Worm (Caenorhabditis elegans) whole organism, midembryonic: ENCODE data around the gene nhr-179.

Experiments used
- T22C8.4 ChIP-seq: fragments of 200-800 bp; sonication (Bioruptor generic); IDR thresholded peaks from 2 replicates; pipeline ENCODE4 v1.3.6; 2022; ENCODE audit warnings: missing genetic modification characterization, missing compliant biosample characterization
- med-1 ChIP-seq: sonication (generic microtip); optimal IDR thresholded peaks from 2 replicates; lab custom pipeline; 2017; ENCODE audit warnings: missing genetic modification characterization, mild to moderate bottlenecking, missing compliant biosample characterization, antibody characterized with exemption, missing genetic modification reagents; ENCODE audit not compliant: insufficient read depth
- ztf-23 ChIP-seq: fragments of 200-800 bp; sonication (Bioruptor generic); IDR thresholded peaks from 2 replicates; pipeline ENCODE4 v1.3.6; 2022; ENCODE audit warnings: missing genetic modification reagents, missing genetic modification characterization, missing compliant biosample characterization

DNA sequence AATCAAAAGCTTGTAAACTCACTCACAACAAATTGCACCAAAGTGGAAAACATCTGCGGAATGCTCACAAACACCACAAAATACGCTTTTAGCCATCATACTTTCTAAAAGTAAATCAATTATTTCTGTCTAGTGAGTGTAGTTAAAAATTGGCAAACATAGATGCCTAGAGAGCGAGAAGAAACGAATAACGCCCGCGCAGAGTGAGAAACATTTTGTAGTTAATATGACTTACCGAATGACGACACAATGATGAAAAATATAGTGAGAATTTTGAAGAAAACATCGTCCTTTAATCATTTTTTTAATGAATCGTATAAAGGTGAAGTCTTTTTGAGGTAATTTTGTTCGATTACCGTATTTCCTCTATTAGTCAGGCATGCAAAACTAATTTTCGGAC is 10.7 kb upstream of the nhr-179 start, which contains the start of gene nhr-238:
- TF ChIP-seq T22C8.4 (no peak), ztf-23 (GFP tag; lab: Robert Waterston, UW) (no peak), med-1 (no peak)
